Fruit fly (Drosophila melanogaster) whole organism, embryonic: ENCODE data around the gene CSN5.

Experiments
- ATbp ChIP-seq: fragments of 200-800 bp; sonication (Bioruptor generic); optimal IDR thresholded peaks from 2 replicates; lab custom pipeline; 2017; ENCODE audit warnings: missing biosample characterization, mild to moderate bottlenecking, missing genetic modification characterization, missing genetic modification reagents
- CG10209 ChIP-seq: fragments of 200-800 bp; sonication (Bioruptor generic); optimal IDR thresholded peaks from 3 replicates; lab custom pipeline; 2017; ENCODE audit warnings: missing biosample characterization, mild to moderate bottlenecking, missing genetic modification characterization, missing genetic modification reagents
- CG10565 ChIP-seq: fragments of 200-800 bp; sonication (Bioruptor generic); optimal IDR thresholded peaks from 3 replicates; lab custom pipeline; 2016; ENCODE audit warnings: missing biosample characterization, mild to moderate bottlenecking, missing genetic modification characterization
- CG11696 ChIP-seq: fragments of 200-800 bp; sonication (Bioruptor generic); IDR thresholded peaks from 2 replicates; pipeline ENCODE4 v1.3.6; 2022; ENCODE audit warnings: missing biosample characterization, missing genetic modification characterization
- CG12155 ChIP-seq: fragments of 200-800 bp; sonication (Bioruptor generic); optimal IDR thresholded peaks from 3 replicates; lab custom pipeline; 2016; ENCODE audit warnings: missing biosample characterization, missing genetic modification characterization
- CG14710 ChIP-seq: fragments of 200-800 bp; sonication (Bioruptor generic); optimal IDR thresholded peaks from 3 replicates; lab custom pipeline; 2019; ENCODE audit warnings: missing biosample characterization, mild to moderate bottlenecking, missing genetic modification characterization, moderate library complexity
- CG14965 ChIP-seq: fragments of 200-800 bp; sonication (Bioruptor generic); optimal IDR thresholded peaks from 2 replicates; lab custom pipeline; 2016; ENCODE audit warnings: missing biosample characterization, missing genetic modification characterization, borderline replicate concordance
- CG16863 ChIP-seq: fragments of 200-800 bp; sonication (Bioruptor generic); optimal IDR thresholded peaks from 3 replicates; lab custom pipeline; 2016; ENCODE audit warnings: missing biosample characterization, missing genetic modification characterization
- CG18599 ChIP-seq: fragments of 200-800 bp; sonication (Bioruptor generic); optimal IDR thresholded peaks from 3 replicates; lab custom pipeline; 2017; ENCODE audit warnings: missing biosample characterization, missing genetic modification characterization, mild to moderate bottlenecking, moderate library complexity, missing genetic modification reagents
- CG2120 ChIP-seq: fragments of 200-800 bp; sonication (Bioruptor generic); optimal IDR thresholded peaks from 3 replicates; lab custom pipeline; 2016; ENCODE audit warnings: missing biosample characterization, missing genetic modification characterization
- CG33557 ChIP-seq: fragments of 200-800 bp; sonication (Bioruptor generic); optimal IDR thresholded peaks from 2 replicates; lab custom pipeline; 2019; ENCODE audit warnings: missing biosample characterization, mild to moderate bottlenecking, missing genetic modification characterization, moderate library complexity
- CG34376 ChIP-seq: fragments of 200-800 bp; sonication (Bioruptor generic); optimal IDR thresholded peaks from 2 replicates; lab custom pipeline; 2018; ENCODE audit warnings: missing biosample characterization, mild to moderate bottlenecking, missing genetic modification characterization
- CG3838 ChIP-seq: fragments of 200-800 bp; sonication (Bioruptor generic); optimal IDR thresholded peaks from 3 replicates; lab custom pipeline; 2016; ENCODE audit warnings: missing biosample characterization, missing genetic modification characterization
- CG4617 ChIP-seq: fragments of 200-800 bp; sonication (Bioruptor generic); optimal IDR thresholded peaks from 3 replicates; lab custom pipeline; 2016; ENCODE audit warnings: missing biosample characterization, missing genetic modification characterization, borderline replicate concordance
- CG4707 ChIP-seq: fragments of 200-800 bp; sonication (Bioruptor generic); optimal IDR thresholded peaks from 2 replicates; lab custom pipeline; 2018; ENCODE audit warnings: missing biosample characterization, mild to moderate bottlenecking, missing genetic modification characterization, moderate library complexity
- CG6689 ChIP-seq: fragments of 200-800 bp; sonication (Bioruptor generic); IDR thresholded peaks from 2 replicates; pipeline ENCODE4 v1.3.6; 2022; ENCODE audit warnings: missing biosample characterization, missing genetic modification characterization
- CG6765 ChIP-seq: fragments of 200-800 bp; sonication (Bioruptor generic); optimal IDR thresholded peaks from 3 replicates; lab custom pipeline; 2017; ENCODE audit warnings: missing biosample characterization, mild to moderate bottlenecking, missing genetic modification characterization
- CG8089 ChIP-seq: fragments of 200-800 bp; sonication (Bioruptor generic); optimal IDR thresholded peaks from 3 replicates; lab custom pipeline; 2016; ENCODE audit warnings: missing biosample characterization, missing genetic modification characterization
- CG8281 ChIP-seq: fragments of 200-800 bp; sonication (Bioruptor generic); optimal IDR thresholded peaks from 2 replicates; lab custom pipeline; 2018; ENCODE audit warnings: missing biosample characterization, mild to moderate bottlenecking, missing genetic modification characterization, moderate library complexity
- CG8924 ChIP-seq: fragments of 200-800 bp; optimal IDR thresholded peaks from 3 replicates; lab custom pipeline; 2019; ENCODE audit warnings: missing biosample characterization, mild to moderate bottlenecking, missing genetic modification characterization, moderate library complexity
- CG9215 ChIP-seq: fragments of 200-800 bp; sonication (Bioruptor generic); IDR thresholded peaks from 2 replicates; pipeline ENCODE4 v1.3.6; 2022; ENCODE audit warnings: missing biosample characterization, missing genetic modification characterization
- Chrac-16 ChIP-seq: fragments of 200-800 bp; sonication (Bioruptor generic); optimal IDR thresholded peaks from 3 replicates; lab custom pipeline; 2016; ENCODE audit warnings: missing biosample characterization, missing genetic modification characterization
- D19A ChIP-seq: fragments of 200-800 bp; optimal IDR thresholded peaks from 3 replicates; lab custom pipeline; 2019; ENCODE audit warnings: missing biosample characterization, mild to moderate bottlenecking, missing genetic modification characterization, moderate library complexity
- ERR ChIP-seq: fragments of 200-800 bp; sonication (Bioruptor generic); optimal IDR thresholded peaks from 2 replicates; lab custom pipeline; 2016; ENCODE audit warnings: missing biosample characterization, missing genetic modification characterization
- Elba2 ChIP-seq: fragments of 200-800 bp; sonication (Bioruptor generic); optimal IDR thresholded peaks from 3 replicates; lab custom pipeline; 2016; ENCODE audit warnings: missing biosample characterization, missing genetic modification characterization
- HmgZ ChIP-seq: fragments of 200-800 bp; sonication (Bioruptor generic); optimal IDR thresholded peaks from 2 replicates; lab custom pipeline; 2018; ENCODE audit warnings: missing biosample characterization, mild to moderate bottlenecking, missing genetic modification characterization
- Hsf ChIP-seq: fragments of 200-800 bp; sonication (Bioruptor generic); optimal IDR thresholded peaks from 3 replicates; lab custom pipeline; 2016; ENCODE audit warnings: missing biosample characterization, missing genetic modification characterization
- Myb ChIP-seq: fragments of 200-800 bp; sonication (Bioruptor generic); optimal IDR thresholded peaks from 2 replicates; lab custom pipeline; 2016; ENCODE audit warnings: missing biosample characterization, missing genetic modification characterization
- NFAT ChIP-seq: fragments of 200-800 bp; sonication (Bioruptor generic); IDR thresholded peaks from 2 replicates; pipeline ENCODE4 v1.3.6; 2022; ENCODE audit warnings: missing biosample characterization, missing genetic modification characterization
- Neu2 ChIP-seq: fragments of 200-800 bp; sonication (Bioruptor generic); optimal IDR thresholded peaks from 3 replicates; lab custom pipeline; 2016; ENCODE audit warnings: missing biosample characterization, missing genetic modification characterization, borderline replicate concordance
- Scr ChIP-seq: fragments of 200-800 bp; sonication (Bioruptor generic); IDR thresholded peaks from 2 replicates; pipeline ENCODE4 v1.3.6; 2022; ENCODE audit warnings: missing biosample characterization, missing genetic modification characterization; ENCODE audit not compliant: partially characterized antibody
- Side ChIP-seq: fragments of 200-800 bp; sonication (Bioruptor generic); optimal IDR thresholded peaks from 2 replicates; lab custom pipeline; 2016; ENCODE audit warnings: missing biosample characterization, missing genetic modification characterization
- Trl ChIP-seq, 3 experiments: fragments of >200 bp in 2 of 3; fragments of 200-800 bp in 1 of 3; sonication (Bioruptor generic) in 1 of 3; optimal IDR thresholded peaks; 2 replicates in 1 of 3; 3 replicates in 2 of 3; lab custom pipeline; 2016 to 2017; ENCODE audit warnings: missing biosample characterization in 1 of 3, missing genetic modification characterization in 1 of 3
- ash1 ChIP-seq: fragments of 200-800 bp; sonication (Bioruptor generic); optimal IDR thresholded peaks from 2 replicates; lab custom pipeline; 2018; ENCODE audit warnings: missing biosample characterization, mild to moderate bottlenecking, missing genetic modification characterization
- bbx ChIP-seq: fragments of 200-800 bp; sonication (Bioruptor generic); IDR thresholded peaks from 2 replicates; pipeline ENCODE4 v1.3.6; 2022; ENCODE audit warnings: missing biosample characterization, missing genetic modification characterization; ENCODE audit not compliant: partially characterized antibody
- crp ChIP-seq, 2 experiments: fragments of 200-800 bp; sonication (Bioruptor generic); optimal IDR thresholded peaks; 2 replicates in 1 of 2; 3 replicates in 1 of 2; lab custom pipeline; 2017; ENCODE audit warnings: missing biosample characterization in 2 of 2, missing genetic modification characterization in 2 of 2, mild to moderate bottlenecking in 1 of 2, moderate library complexity in 1 of 2
- dm ChIP-seq: fragments of 200-800 bp; sonication (Bioruptor generic); optimal IDR thresholded peaks from 3 replicates; lab custom pipeline; 2016; ENCODE audit warnings: missing biosample characterization, missing genetic modification characterization
- dysf ChIP-seq: fragments of 200-800 bp; sonication (Bioruptor generic); IDR thresholded peaks from 3 replicates; pipeline ENCODE4 v1.3.6; 2022; ENCODE audit warnings: missing biosample characterization, missing genetic modification characterization
- eve ChIP-seq, 2 experiments: fragments of >200 bp; optimal IDR thresholded peaks; 2 replicates each; lab custom pipeline; 2017; ENCODE audit warnings: missing biosample characterization in 2 of 2, missing genetic modification characterization in 2 of 2
- gsb ChIP-seq: fragments of 200-800 bp; sonication (Bioruptor generic); IDR thresholded peaks from 2 replicates; pipeline ENCODE4 v1.3.6; 2022; ENCODE audit warnings: missing biosample characterization, missing genetic modification characterization
- jing ChIP-seq: fragments of 200-800 bp; sonication (Bioruptor generic); optimal IDR thresholded peaks from 2 replicates; lab custom pipeline; 2018; ENCODE audit warnings: missing biosample characterization, mild to moderate bottlenecking, missing genetic modification characterization
- luna ChIP-seq: fragments of 200-800 bp; sonication (Bioruptor generic); optimal IDR thresholded peaks from 2 replicates; lab custom pipeline; 2016; ENCODE audit warnings: missing biosample characterization, missing genetic modification characterization
- pan ChIP-seq, 4 experiments: fragments of >200 bp in 3 of 4; fragments of 200-800 bp in 1 of 4; sonication (Bioruptor generic) in 1 of 4; optimal IDR thresholded peaks in 3 of 4; IDR thresholded peaks in 1 of 4; 2 replicates each; pipeline versions ENCODE4 v1.3.6 to Lab custom; 2017 to 2022; ENCODE audit warnings: missing biosample characterization in 2 of 4, missing genetic modification characterization in 2 of 4, mixed read lengths in 1 of 4
- pzg ChIP-seq: fragments of 200-800 bp; sonication (Bioruptor generic); optimal IDR thresholded peaks from 3 replicates; lab custom pipeline; 2018; ENCODE audit warnings: missing biosample characterization, mild to moderate bottlenecking, missing genetic modification characterization, moderate library complexity
- salm ChIP-seq: fragments of 200-800 bp; sonication (Bioruptor generic); optimal IDR thresholded peaks from 2 replicates; lab custom pipeline; 2018; ENCODE audit warnings: missing biosample characterization, mild to moderate bottlenecking, missing genetic modification characterization
- sd ChIP-seq: fragments of 200-800 bp; sonication (Bioruptor generic); optimal IDR thresholded peaks from 3 replicates; lab custom pipeline; 2018; ENCODE audit warnings: missing biosample characterization, mild to moderate bottlenecking, missing genetic modification characterization, moderate library complexity
- stwl ChIP-seq: fragments of 200-800 bp; sonication (Bioruptor generic); optimal IDR thresholded peaks from 3 replicates; lab custom pipeline; 2018; ENCODE audit warnings: missing biosample characterization, mild to moderate bottlenecking, missing genetic modification characterization, moderate library complexity
- unc-4 ChIP-seq: fragments of 200-800 bp; sonication (Bioruptor generic); IDR thresholded peaks from 2 replicates; pipeline ENCODE4 v1.3.6; 2022; ENCODE audit warnings: missing biosample characterization, missing genetic modification characterization; ENCODE audit not compliant: partially characterized antibody

CSN5 gene

DNA sequence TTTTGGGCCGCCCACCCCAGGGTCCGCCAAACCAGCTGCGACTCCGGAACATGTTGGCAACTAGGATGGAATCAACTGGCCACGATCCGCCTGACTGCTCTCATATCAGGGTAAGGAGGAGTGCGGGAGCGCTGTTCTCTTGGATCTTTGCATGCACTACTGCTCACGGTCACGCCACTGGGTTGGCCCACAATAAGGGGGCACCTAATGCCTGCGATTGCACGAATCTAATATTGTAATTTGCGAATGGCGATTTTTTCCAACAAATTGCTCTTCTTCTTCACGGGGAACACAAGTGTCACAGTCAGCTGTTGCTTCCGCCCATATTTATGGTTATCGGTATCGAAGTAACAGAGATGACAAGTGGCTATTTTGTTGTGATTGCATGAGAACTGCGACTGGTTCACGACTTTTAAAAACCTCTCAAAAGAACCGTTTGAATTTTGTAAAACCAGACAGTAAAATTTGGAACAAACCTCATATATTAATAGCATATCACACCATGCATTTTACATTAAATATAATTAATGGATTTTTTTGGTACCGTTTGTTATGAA, 28.5 kb upstream of the CSN5 start, which contains the start of gene ema (continued):
- TF ChIP-seq CG10565 (GFP tag; lab: Kevin White, UChicago) (no peak), CG12155 (GFP tag; lab: Kevin White, UChicago) (no peak), Scr (peak; percentile 24; the same call in 1 of the 2 replicates), jing (GFP tag; lab: Kevin White, UChicago) (no peak), pzg (GFP tag; lab: Kevin White, UChicago) (peak; percentile 66), unc-4 (0 out of 2 replicates have a peak, but pooled peaks have one; percentile 32), CG18599 (no peak), crp (GFP tag; optimal IDR thresholded peaks at IDR 0.05; lab: Kevin White, UChicago) (peak; percentile 54 to 95), CG9215 (GFP tag; lab: Robert Waterston, UW) (no peak), dysf (GFP tag; lab: Robert Waterston, UW) (no peak), CG34376 (GFP tag; lab: Kevin White, UChicago) (peak; percentile 51), eve (GFP tag; optimal IDR thresholded peaks at IDR 0.05; lab: Kevin White, UChicago) (no peak), Chrac-16 (GFP tag; lab: Kevin White, UChicago) (peak; percentile 22), bbx (GFP tag; lab: Robert Waterston, UW) (peak; percentile 52; the same call in 1 of the 2 replicates), CG8924 (tag; lab: Kevin White, UChicago) (peak; percentile 36), salm (tag; lab: Kevin White, UChicago) (no peak), HmgZ (peak; percentile 57), Elba2 (GFP tag; lab: Kevin White, UChicago) (no peak), CG6689 (GFP tag; lab: Robert Waterston, UW) (no peak), stwl (tag; lab: Kevin White, UChicago) (peak; percentile 57), CG4617 (GFP tag; lab: Kevin White, UChicago) (peak; percentile 58), CG2120 (GFP tag; lab: Kevin White, UChicago) (peak; percentile 62), CG16863 (no peak), Myb (GFP tag; lab: Kevin White, UChicago) (peak; percentile 64), ATbp (GFP tag; lab: Kevin White, UChicago) (no peak), ERR (GFP tag; lab: Kevin White, UChicago) (no peak), CG3838 (GFP tag; lab: Kevin White, UChicago) (no peak), CG8281 (tag; lab: Kevin White, UChicago) (no peak), Side (GFP tag; lab: Kevin White, UChicago) (peak; percentile 9), sd (tag; lab: Kevin White, UChicago) (no peak), CG4707 (GFP tag; lab: Kevin White, UChicago) (no peak), dm (GFP tag; lab: Kevin White, UChicago) (peak; percentile 13), CG14965 (GFP tag; lab: Kevin White, UChicago) (no peak), CG14710 (tag; lab: Kevin White, UChicago) (peak; percentile 43), gsb (GFP tag; lab: Robert Waterston, UW) (no peak), CG33557 (GFP tag; lab: Kevin White, UChicago) (no peak), luna (GFP tag; lab: Kevin White, UChicago) (no peak), CG11696 (no peak), Hsf (GFP tag; lab: Kevin White, UChicago) (peak; percentile 39), Neu2 (no peak), pan (optimal IDR thresholded peaks at IDR 0.05; lab: Kevin White, UChicago) (no peak), pan (GFP tag; optimal IDR thresholded peaks at IDR 0.05 in 1 of 2, IDR thresholded peaks at IDR 0.05 in 1 of 2) (peak in 1 of 2 experiments; percentile 35), CG6765 (GFP tag; lab: Kevin White, UChicago) (peak; percentile 5), Trl (optimal IDR thresholded peaks at IDR 0.05; lab: Kevin White, UChicago) (no peak), Trl (GFP tag; optimal IDR thresholded peaks at IDR 0.05; lab: Kevin White, UChicago) (no peak), CG10209 (GFP tag; lab: Kevin White, UChicago) (no peak), CG8089 (GFP tag; lab: Kevin White, UChicago) (no peak), ash1 (no peak), D19A (tag; lab: Kevin White, UChicago) (no peak), NFAT (GFP tag; lab: Robert Waterston, UW) (peak; percentile 31; the same call in 1 of the 2 replicates)
